Worm (Caenorhabditis elegans): ENCODE measurements around the gene F26F2.7.

Gene F26F2.7

ce11 chrV:20545742-20546141 is 35.0 kb upstream of the F26F2.7 start:
- TF ChIP-seq elt-2 (tag; optimal IDR thresholded peaks at IDR 0.05) (peak; percentile 41), pha-4 (tag; optimal IDR thresholded peaks at IDR 0.05) (peak; percentile 53), lsy-12 (tag; optimal IDR thresholded peaks at IDR 0.05) (no peak), fkh-2 (tag; optimal IDR thresholded peaks at IDR 0.05) (no peak), lin-39 (tag; optimal IDR thresholded peaks at IDR 0.05) (no peak), pqm-1 (tag; optimal IDR thresholded peaks at IDR 0.05) (peak; percentile 71)

- TF ChIP-seq ZK546.5 (tag; optimal IDR thresholded peaks at IDR 0.05) (no peak), jun-1 (tag; optimal IDR thresholded peaks at IDR 0.05) (no peak), unc-62 (GFP tag; optimal IDR thresholded peaks at IDR 0.05) (no peak), ama-1 (optimal IDR thresholded peaks at IDR 0.05) (no peak), snpc-4 (tag; optimal IDR thresholded peaks at IDR 0.05) (no peak), pha-4 (tag; optimal IDR thresholded peaks at IDR 0.05) (no peak), elt-2 (tag; optimal IDR thresholded peaks at IDR 0.05) (no peak), elt-1 (tag; optimal IDR thresholded peaks at IDR 0.05) (no peak), zag-1 (tag; optimal IDR thresholded peaks at IDR 0.05) (no peak), ceh-82 (tag; optimal IDR thresholded peaks at IDR 0.05) (no peak), nhr-67 (tag; optimal IDR thresholded peaks at IDR 0.05) (no peak)
Observed at ce11 chrV:20547048-20547447, 33.7 kb upstream of the F26F2.7 start, which contains the start of gene Y38H6C.18. Y38H6C.18 (minus strand) TSS chrV:20547148.

ce11 chrV:20551096-20551495 is 29.7 kb upstream of the F26F2.7 start, which contains the start of gene Y38H6C.20:
Y38H6C.20 (minus strand) TSS chrV:20551196.
- TF ChIP-seq ceh-28 (tag; optimal IDR thresholded peaks at IDR 0.05) (no peak), ztf-11 (tag; optimal IDR thresholded peaks at IDR 0.05) (no peak), elt-2 (tag; optimal IDR thresholded peaks at IDR 0.05) (no peak), nhr-76 (tag; optimal IDR thresholded peaks at IDR 0.05) (no peak), sea-2 (GFP tag; optimal IDR thresholded peaks at IDR 0.05) (no peak), egl-27 (tag; optimal IDR thresholded peaks at IDR 0.05) (no peak)

ce11 chrV:20552971-20553370 is 27.8 kb upstream of the F26F2.7 start, which contains the start of gene vmo-1:
vmo-1 (minus strand) TSS chrV:20553071.
- TF ChIP-seq ZK546.5 (tag; optimal IDR thresholded peaks at IDR 0.05): no peak
- TF ChIP-seq mml-1 (tag; optimal IDR thresholded peaks at IDR 0.05): no peak
- no peak for TF ChIP-seq elt-3 (tag; optimal IDR thresholded peaks at IDR 0.05)
- no peak for TF ChIP-seq nhr-23 (tag; optimal IDR thresholded peaks at IDR 0.05)
- no peak for TF ChIP-seq ztf-4 (tag; optimal IDR thresholded peaks at IDR 0.05)
- TF ChIP-seq aly-2 (tag; optimal IDR thresholded peaks at IDR 0.05): no peak
- no peak for TF ChIP-seq pqm-1 (tag; optimal IDR thresholded peaks at IDR 0.05)
- no peak for TF ChIP-seq nhr-76 (tag; optimal IDR thresholded peaks at IDR 0.05)
- TF ChIP-seq nhr-12 (tag; optimal IDR thresholded peaks at IDR 0.05): no peak
- no peak for TF ChIP-seq ceh-9 (tag; optimal IDR thresholded peaks at IDR 0.05)
- TF ChIP-seq nhr-25 (tag; optimal IDR thresholded peaks at IDR 0.05): no peak
- no peak for TF ChIP-seq ztf-11 (tag; optimal IDR thresholded peaks at IDR 0.05)
- no peak for TF ChIP-seq jun-1 (tag; optimal IDR thresholded peaks at IDR 0.05)

- no peak for TF ChIP-seq pha-4 (tag; optimal IDR thresholded peaks at IDR 0.05)
- no peak for TF ChIP-seq nhr-76 (tag; optimal IDR thresholded peaks at IDR 0.05)
- TF ChIP-seq pqm-1 (tag; optimal IDR thresholded peaks at IDR 0.05): no peak
- no peak for TF ChIP-seq fkh-10 (GFP tag; optimal IDR thresholded peaks at IDR 0.05)
- TF ChIP-seq elt-1 (tag; optimal IDR thresholded peaks at IDR 0.05): no peak
- TF ChIP-seq unc-62 (GFP tag; optimal IDR thresholded peaks at IDR 0.05): no peak
- no peak for TF ChIP-seq ZK546.5 (tag; optimal IDR thresholded peaks at IDR 0.05)
- no peak for TF ChIP-seq ztf-4 (tag; optimal IDR thresholded peaks at IDR 0.05)
- TF ChIP-seq skn-1 (tag; optimal IDR thresholded peaks at IDR 0.05): no peak
- TF ChIP-seq hmg-11 (tag; optimal IDR thresholded peaks at IDR 0.05): no peak
- no peak for TF ChIP-seq lsy-12 (tag; optimal IDR thresholded peaks at IDR 0.05)
- TF ChIP-seq nfya-1 (tag; optimal IDR thresholded peaks at IDR 0.05; ENCODE audit: insufficient read depth): no peak
- TF ChIP-seq ceh-82 (tag; optimal IDR thresholded peaks at IDR 0.05): no peak
- TF ChIP-seq nhr-43 (tag; optimal IDR thresholded peaks at IDR 0.05; ENCODE audit: poor library complexity, severe bottlenecking): no peak
- no peak for TF ChIP-seq ceh-9 (tag; optimal IDR thresholded peaks at IDR 0.05)
- TF ChIP-seq elt-3 (tag; optimal IDR thresholded peaks at IDR 0.05): no peak
- no peak for TF ChIP-seq ama-1 (optimal IDR thresholded peaks at IDR 0.05)
Observed at ce11 chrV:20555120-20555519, 25.7 kb upstream of the F26F2.7 start, which contains the start of gene Y38H6C.21. Y38H6C.21 (minus strand) TSS chrV:20555267.
